Worm (Caenorhabditis elegans) whole organism, L4 larva: ENCODE results near the gene F08F1.3.

Experiments
- F26F4.8 ChIP-seq: fragments of 200-800 bp; sonication (Bioruptor generic); conservative IDR thresholded peaks from 2 replicates; pipeline ENCODE4 v1.3.6; 2022; ENCODE audit warnings: missing genetic modification characterization, missing compliant biosample characterization
- F37D6.2 ChIP-seq: sonication (generic microtip); optimal IDR thresholded peaks from 2 replicates; lab custom pipeline; 2016; ENCODE audit warnings: mild to moderate bottlenecking, missing genetic modification characterization, missing compliant biosample characterization
- Y48G9A.11 ChIP-seq: fragments of 200-800 bp; sonication (Bioruptor generic); IDR thresholded peaks from 2 replicates; pipeline ENCODE4 v1.3.6; 2022; ENCODE audit warnings: missing genetic modification reagents, missing genetic modification characterization, missing compliant biosample characterization
- Y75B8A.6 ChIP-seq: fragments of 200-800 bp; sonication (Bioruptor generic); IDR thresholded peaks from 2 replicates; pipeline ENCODE4 v1.3.6; 2022; ENCODE audit warnings: missing genetic modification reagents, missing genetic modification characterization, missing compliant biosample characterization
- aha-1 ChIP-seq: fragments of 150-350 bp; peaks from one replicate; lab custom pipeline; 2014; ENCODE audit warnings: missing biosample characterization, missing genetic modification characterization
- ceh-28 ChIP-seq: fragments of 150-350 bp; optimal IDR thresholded peaks from 2 replicates; lab custom pipeline; 2014; ENCODE audit warnings: missing biosample characterization, missing genetic modification reagents, missing genetic modification characterization
- ceh-32 ChIP-seq: sonication (generic microtip); optimal IDR thresholded peaks from 2 replicates; lab custom pipeline; 2016; ENCODE audit warnings: mild to moderate bottlenecking, missing genetic modification characterization, missing compliant biosample characterization; ENCODE audit not compliant: poor library complexity
- ceh-44 ChIP-seq: fragments of 200-800 bp; sonication (Bioruptor generic); IDR thresholded peaks from 2 replicates; pipeline ENCODE4 v1.3.6; 2022; ENCODE audit warnings: missing genetic modification reagents, missing genetic modification characterization, missing compliant biosample characterization
- cey-2 ChIP-seq: sonication (generic microtip); optimal IDR thresholded peaks from 3 replicates; lab custom pipeline; 2017; ENCODE audit warnings: missing genetic modification characterization, mild to moderate bottlenecking, missing compliant biosample characterization, antibody characterized with exemption, borderline replicate concordance; ENCODE audit not compliant: insufficient read depth
- ctbp-1 ChIP-seq: fragments of 200-800 bp; sonication (Bioruptor generic); IDR thresholded peaks from 2 replicates; pipeline ENCODE4 v1.3.6; 2022; ENCODE audit warnings: missing genetic modification reagents, missing genetic modification characterization, missing compliant biosample characterization
- daf-12 ChIP-seq: fragments of 150-350 bp; optimal IDR thresholded peaks from 2 replicates; lab custom pipeline; 2014; ENCODE audit warnings: missing biosample characterization, missing genetic modification reagents, missing genetic modification characterization
- daf-16 ChIP-seq, 3 experiments: sonication (generic microtip); optimal IDR thresholded peaks; 2 replicates each; lab custom pipeline; 2016 to 2017; ENCODE audit warnings: missing genetic modification characterization in 3 of 3, missing genetic modification reagents in 3 of 3, mild to moderate bottlenecking in 2 of 3, missing compliant biosample characterization in 2 of 3, missing biosample characterization in 1 of 3, moderate library complexity in 1 of 3
- dmd-8 ChIP-seq: fragments of 200-800 bp; sonication (Bioruptor generic); IDR thresholded peaks from 2 replicates; pipeline ENCODE4 v1.3.6; 2022; ENCODE audit warnings: missing genetic modification characterization, missing compliant biosample characterization
- dve-1 ChIP-seq: sonication (generic microtip); optimal IDR thresholded peaks from 2 replicates; lab custom pipeline; 2017; ENCODE audit warnings: antibody characterized with exemption, mild to moderate bottlenecking, missing genetic modification characterization, missing compliant biosample characterization; ENCODE audit not compliant: insufficient read depth
- egl-27 ChIP-seq: sonication (generic microtip); optimal IDR thresholded peaks from 3 replicates; lab custom pipeline; 2017; ENCODE audit warnings: missing biosample characterization, missing genetic modification reagents, missing genetic modification characterization
- fos-1 ChIP-seq: fragments of 150-350 bp; optimal IDR thresholded peaks from 2 replicates; lab custom pipeline; 2014; ENCODE audit warnings: missing biosample characterization, missing genetic modification characterization
- gei-8 ChIP-seq: fragments of 200-800 bp; sonication (Bioruptor generic); optimal IDR thresholded peaks from 2 replicates; lab custom pipeline; 2018; ENCODE audit warnings: mild to moderate bottlenecking, missing genetic modification characterization, missing compliant biosample characterization
- hif-1 ChIP-seq, 2 experiments: sonication (generic microtip); optimal IDR thresholded peaks; 2 replicates each; lab custom pipeline; 2016 to 2017; ENCODE audit warnings: missing compliant biosample characterization in 2 of 2, missing genetic modification characterization in 2 of 2, missing genetic modification reagents in 2 of 2, missing genotype in 2 of 2, mild to moderate bottlenecking in 1 of 2
- hlh-11 ChIP-seq: fragments of 200-800 bp; sonication (Bioruptor generic); optimal IDR thresholded peaks from 2 replicates; lab custom pipeline; 2018; ENCODE audit warnings: mild to moderate bottlenecking, missing genetic modification characterization, missing compliant biosample characterization
- lin-29 ChIP-seq: fragments of 200-800 bp; sonication (Bioruptor generic); IDR thresholded peaks from 2 replicates; pipeline ENCODE4 v1.3.6; 2022; ENCODE audit warnings: missing genetic modification reagents, missing genetic modification characterization, missing compliant biosample characterization
- lin-39 ChIP-seq: fragments of 150-350 bp; optimal IDR thresholded peaks from 2 replicates; lab custom pipeline; 2014; ENCODE audit warnings: missing biosample characterization, missing genetic modification reagents, missing genetic modification characterization
- madf-5 ChIP-seq, 2 experiments: fragments of 200-800 bp; sonication (Bioruptor generic); IDR thresholded peaks; 2 replicates each; pipeline ENCODE4 v1.3.6; 2022; ENCODE audit warnings: missing compliant biosample characterization in 2 of 2, missing genetic modification characterization in 2 of 2
- mes-2 ChIP-seq: sonication (generic microtip); optimal IDR thresholded peaks from 2 replicates; lab custom pipeline; 2016; ENCODE audit warnings: missing genotype, mild to moderate bottlenecking, missing genetic modification characterization, missing compliant biosample characterization; ENCODE audit not compliant: poor library complexity, severe bottlenecking
- nhr-25 ChIP-seq: sonication (generic microtip); optimal IDR thresholded peaks from 2 replicates; lab custom pipeline; 2017; ENCODE audit warnings: missing genetic modification characterization, mild to moderate bottlenecking, missing compliant biosample characterization, antibody characterized with exemption, moderate library complexity, borderline replicate concordance; ENCODE audit not compliant: insufficient read depth
- nhr-28 ChIP-seq: fragments of 150-350 bp; optimal IDR thresholded peaks from 2 replicates; lab custom pipeline; 2014; ENCODE audit warnings: missing biosample characterization, missing genetic modification characterization
- nhr-48 ChIP-seq: sonication (generic microtip); optimal IDR thresholded peaks from 2 replicates; lab custom pipeline; 2016; ENCODE audit warnings: mild to moderate bottlenecking, missing genetic modification characterization, missing compliant biosample characterization
- nhr-6 ChIP-seq: fragments of 150-350 bp; optimal IDR thresholded peaks from 2 replicates; lab custom pipeline; 2014; ENCODE audit warnings: missing biosample characterization, missing genetic modification characterization
- saeg-2 ChIP-seq: fragments of 200-800 bp; sonication (Bioruptor generic); IDR thresholded peaks from 2 replicates; pipeline ENCODE4 v1.3.6; 2022; ENCODE audit warnings: missing genetic modification reagents, missing genetic modification characterization, missing compliant biosample characterization
- sdz-12 ChIP-seq: fragments of 200-800 bp; sonication (Bioruptor generic); optimal IDR thresholded peaks from 2 replicates; lab custom pipeline; 2018; ENCODE audit warnings: mild to moderate bottlenecking, missing genetic modification characterization, missing compliant biosample characterization
- skn-1 ChIP-seq: fragments of 150-350 bp; optimal IDR thresholded peaks from 2 replicates; lab custom pipeline; 2014; ENCODE audit warnings: missing biosample characterization, missing genetic modification characterization
- snpc-1.2 ChIP-seq: fragments of 200-800 bp; sonication (Bioruptor generic); IDR thresholded peaks from 2 replicates; pipeline ENCODE4 v1.3.6; 2022; ENCODE audit warnings: missing genetic modification reagents, missing genetic modification characterization, missing compliant biosample characterization
- spr-1 ChIP-seq: sonication (generic microtip); optimal IDR thresholded peaks from 2 replicates; lab custom pipeline; 2016; ENCODE audit warnings: mild to moderate bottlenecking, missing genetic modification characterization, missing compliant biosample characterization
- tag-97 ChIP-seq: fragments of 200-800 bp; sonication (Bioruptor generic); IDR thresholded peaks from 2 replicates; pipeline ENCODE4 v1.3.6; 2022; ENCODE audit warnings: missing genetic modification characterization, missing compliant biosample characterization
- zfp-2 ChIP-seq: sonication (generic microtip); optimal IDR thresholded peaks from 2 replicates; lab custom pipeline; 2016; ENCODE audit warnings: mild to moderate bottlenecking, missing genetic modification characterization, missing compliant biosample characterization
- zfp-3 ChIP-seq: fragments of 200-800 bp; sonication (Bioruptor generic); conservative IDR thresholded peaks from 2 replicates; pipeline ENCODE4 v1.3.6; 2022; ENCODE audit warnings: missing genetic modification reagents, missing genetic modification characterization, missing compliant biosample characterization

F08F1.3 gene

DNA sequence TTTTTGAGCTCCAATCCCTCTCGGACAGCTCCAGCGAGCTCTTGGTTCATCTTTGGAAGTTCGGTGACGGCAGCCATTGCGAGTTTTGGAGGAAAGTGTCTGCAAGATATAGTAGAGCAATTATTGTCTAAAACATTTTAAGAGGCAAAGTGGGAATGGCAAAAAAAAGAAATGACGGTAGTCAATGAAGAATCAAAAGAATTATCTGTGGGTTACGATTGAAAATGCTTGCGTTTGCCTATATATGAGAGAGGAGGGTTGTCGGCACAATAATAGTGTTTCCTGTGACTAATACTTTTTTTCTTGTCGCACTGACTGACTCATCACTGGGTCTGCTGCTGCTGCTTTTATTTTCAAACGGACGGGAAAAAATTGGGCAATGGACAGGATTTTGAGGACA lies 5.0 kb upstream of the F08F1.3 start, which contains the start of gene tth-1:
TSS of gene tth-1 (minus strand) at position 101 of the 400 bp plus-strand sequence.
- TF ChIP-seq dve-1 (tag; lab: Kevin White, UChicago) (peak; percentile 4), mes-2 (tag; lab: Kevin White, UChicago) (peak; percentile 3), gei-8 (GFP tag; lab: Kevin White, UChicago) (no peak), ceh-28 (tag; lab: Kevin White, UChicago) (no peak), ceh-32 (tag; lab: Kevin White, UChicago) (no peak), nhr-6 (tag; lab: Kevin White, UChicago) (peak; percentile 9)
- TF ChIP-seq, all 104 proteins: peak for 3

DNA sequence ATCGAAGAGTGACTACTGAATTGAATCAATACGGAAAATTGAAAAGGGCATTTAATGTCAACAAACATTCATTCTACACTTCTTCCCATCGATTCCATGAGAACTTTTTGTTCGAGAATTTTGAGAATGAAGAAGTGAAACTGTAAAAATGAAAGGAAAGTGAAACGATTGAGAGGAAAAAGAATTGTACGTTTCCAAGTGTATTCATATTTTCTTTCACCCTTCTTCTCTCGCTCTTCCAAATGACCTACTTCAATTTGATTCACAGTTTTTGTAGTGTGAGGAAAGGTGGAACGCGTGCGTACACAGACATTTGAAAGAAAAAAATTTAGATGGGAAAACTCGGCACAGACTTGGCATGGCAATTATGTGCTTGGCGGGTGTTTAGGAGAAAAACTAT lies 4.4 kb upstream of the F08F1.3 start:
- TF ChIP-seq nhr-28 (tag; lab: Kevin White, UChicago), result peak; percentile 4
- no peak for TF ChIP-seq daf-12
- TF ChIP-seq nhr-25 (tag; lab: Kevin White, UChicago), result peak; percentile 52
- TF ChIP-seq, all 104 proteins: peak for 2

DNA sequence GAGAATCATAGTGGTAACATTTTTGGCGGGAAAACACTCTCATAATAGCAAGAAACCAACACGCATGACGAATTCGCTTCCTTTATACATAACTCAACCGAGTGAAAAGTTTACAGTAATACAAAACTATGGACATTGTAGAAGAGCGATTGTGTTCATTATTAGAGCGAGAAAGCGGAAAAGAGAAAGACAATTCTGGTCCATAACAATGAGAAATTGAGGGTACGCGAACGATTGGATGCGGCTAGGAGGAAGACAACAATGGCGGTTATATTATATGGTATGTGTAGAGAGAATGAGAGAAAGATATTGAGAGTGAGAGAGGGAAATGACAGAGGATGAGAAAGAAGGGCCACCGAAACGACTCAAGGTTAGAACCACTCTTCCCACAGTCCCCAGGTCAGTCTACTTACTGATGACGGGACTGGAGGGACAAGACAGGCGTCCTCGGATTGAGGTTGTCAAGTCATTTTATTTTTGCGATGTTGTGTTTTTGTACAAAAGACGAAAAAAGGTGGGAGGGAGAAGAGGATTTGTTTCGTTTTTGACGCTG lies 2.4 kb upstream of the F08F1.3 start:
- peak; percentile 72 for TF ChIP-seq aha-1 (tag; lab: Kevin White, UChicago)
- TF ChIP-seq F37D6.2 (tag; lab: Kevin White, UChicago), result no peak

DNA sequence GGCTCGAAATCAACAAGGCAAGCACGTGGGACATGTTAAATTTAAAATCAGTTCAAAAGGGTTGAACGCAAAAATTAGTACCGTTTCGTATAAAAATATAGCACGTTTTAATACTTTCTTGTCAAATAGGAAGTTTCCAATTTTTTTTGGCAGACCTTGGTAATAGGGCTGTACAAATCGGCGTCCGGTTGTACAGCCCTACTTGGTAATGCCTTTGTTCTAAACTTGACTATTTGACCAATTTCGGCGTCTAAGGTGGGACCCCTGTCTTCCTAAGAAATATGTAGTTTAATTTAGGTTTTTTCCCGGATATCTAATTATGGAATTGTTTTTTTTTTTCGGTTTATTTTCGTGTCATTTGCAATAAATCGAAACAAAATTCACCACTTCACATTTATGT lies 865 bp downstream of the F08F1.3 start:
- TF ChIP-seq spr-1 (no peak), skn-1 (no peak), F26F4.8 (GFP tag; lab: Robert Waterston, UW) (no peak), nhr-48 (tag; lab: Kevin White, UChicago) (no peak), saeg-2 (no peak), ctbp-1 (GFP tag; lab: Robert Waterston, UW) (no peak), Y75B8A.6 (GFP tag; lab: Robert Waterston, UW) (no peak), dmd-8 (GFP tag; lab: Robert Waterston, UW) (no peak), aha-1 (tag; lab: Kevin White, UChicago) (no peak), nhr-6 (tag; lab: Kevin White, UChicago) (no peak), Y48G9A.11 (GFP tag; lab: Robert Waterston, UW) (no peak), tag-97 (no peak), lin-29 (no peak), cey-2 (tag; lab: Kevin White, UChicago) (no peak), zfp-3 (GFP tag; lab: Robert Waterston, UW) (no peak)

DNA sequence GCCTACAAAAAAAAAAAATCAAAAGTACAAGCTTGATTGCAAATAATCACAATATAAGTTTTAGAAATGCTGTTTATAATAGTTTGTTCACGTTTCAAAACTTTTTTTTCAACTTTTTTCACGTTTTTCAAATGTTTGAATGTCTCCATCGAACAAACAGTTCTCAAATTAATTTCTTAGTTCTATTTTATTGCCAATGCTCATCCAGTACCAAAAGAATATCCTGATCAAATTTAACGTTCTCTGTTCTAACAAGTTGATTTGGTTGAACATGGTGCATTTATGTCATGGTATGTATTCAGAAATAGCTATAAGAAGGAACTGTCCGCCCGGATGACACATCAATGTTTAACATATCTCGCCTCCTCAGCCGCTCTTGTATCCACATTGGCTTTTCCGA lies 3.7 kb downstream of the F08F1.3 start, which contains the start of gene kin-9:
TSS of gene kin-9 (plus strand) at position 301 of the 400 bp plus-strand sequence.
- TF ChIP-seq F26F4.8 (GFP tag; lab: Robert Waterston, UW), result no peak
- no peak for TF ChIP-seq hif-1 (tag; optimal IDR thresholded peaks at IDR 0.05; lab: Kevin White, UChicago)
- no peak for TF ChIP-seq fos-1
- TF ChIP-seq lin-29, result no peak
- no peak for TF ChIP-seq daf-16 (GFP tag; optimal IDR thresholded peaks at IDR 0.05; lab: Kevin White, UChicago)
- no peak for TF ChIP-seq daf-16 (tag; optimal IDR thresholded peaks at IDR 0.05; lab: Kevin White, UChicago)
- no peak for TF ChIP-seq ceh-44 (GFP tag; lab: Robert Waterston, UW)
- TF ChIP-seq hlh-11 (tag; lab: Kevin White, UChicago), result no peak
- TF ChIP-seq zfp-2, result no peak
- TF ChIP-seq aha-1 (tag; lab: Kevin White, UChicago), result no peak
- TF ChIP-seq lin-39, result no peak
- TF ChIP-seq sdz-12 (GFP tag; lab: Kevin White, UChicago), result no peak
- TF ChIP-seq snpc-1.2 (GFP tag; lab: Robert Waterston, UW), result no peak
- no peak for TF ChIP-seq dmd-8 (GFP tag; lab: Robert Waterston, UW)
- TF ChIP-seq egl-27 (tag; lab: Kevin White, UChicago), result no peak
- no peak for TF ChIP-seq madf-5 (GFP tag; IDR thresholded peaks at IDR 0.05; lab: Robert Waterston, UW)
- TF ChIP-seq, all 104 proteins: peak for 0
